Fruit fly (Drosophila melanogaster) whole organism, embryonic: ENCODE data around the gene CG43121.
A peak's percentile ranks its signal among the peaks of the same experiment; 100 is the strongest.

ENCODE experiments used
- CG7987 ChIP-seq: fragments of 200-800 bp; sonication (Bioruptor generic); optimal IDR thresholded peaks from 2 replicates; lab custom pipeline; 2018; ENCODE audit warnings: missing biosample characterization, mild to moderate bottlenecking, missing genetic modification characterization, moderate library complexity
- dysf ChIP-seq: fragments of 200-800 bp; sonication (Bioruptor generic); IDR thresholded peaks from 3 replicates; pipeline ENCODE4 v1.3.6; 2022; ENCODE audit warnings: missing biosample characterization, missing genetic modification characterization
- wek ChIP-seq: fragments of 200-800 bp; sonication (Bioruptor generic); optimal IDR thresholded peaks from 3 replicates; lab custom pipeline; 2018; ENCODE audit warnings: missing biosample characterization, mild to moderate bottlenecking, missing genetic modification characterization, moderate library complexity

DNA sequence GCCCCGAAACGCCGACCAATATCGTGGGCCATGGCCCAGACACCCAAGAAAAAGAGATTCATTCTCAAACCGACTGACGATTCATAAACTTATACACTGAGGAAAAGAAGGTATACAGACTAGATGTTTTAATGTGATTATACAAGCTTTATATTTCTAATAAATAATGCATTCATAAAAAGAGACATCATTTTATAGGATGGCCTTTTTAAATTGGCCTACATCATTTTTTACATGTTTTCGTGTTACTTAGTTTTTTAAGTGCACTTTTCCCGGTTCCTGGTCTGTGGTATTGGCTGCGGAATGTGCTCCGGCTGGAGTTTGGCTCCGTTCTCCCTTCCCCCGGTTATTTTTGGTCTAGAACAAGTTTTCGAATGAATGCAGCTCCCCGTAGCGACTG lies 19.7 kb downstream of the CG43121 start:
- TF ChIP-seq dysf (peak; percentile 63; the same call in 1 of the 3 replicates), CG7987 (GFP tag; lab: Kevin White, UChicago) (no peak), wek (GFP tag; lab: Kevin White, UChicago) (no peak)
